Worm (Caenorhabditis elegans) whole organism, L4 larva: ENCODE results near the gene F49E12.12.
A peak's percentile ranks its signal among the peaks of the same experiment; 100 is the strongest.

ENCODE experiments used
- D1046.2 ChIP-seq: fragments of 200-800 bp; sonication (Bioruptor generic); IDR thresholded peaks from 2 replicates; pipeline ENCODE4 v1.3.6; 2022; ENCODE audit warnings: missing genetic modification characterization, missing compliant biosample characterization
- F37D6.2 ChIP-seq: sonication (generic microtip); optimal IDR thresholded peaks from 2 replicates; lab custom pipeline; 2016; ENCODE audit warnings: mild to moderate bottlenecking, missing genetic modification characterization, missing compliant biosample characterization
- R02D3.7 ChIP-seq: fragments of 150-350 bp; sonication (generic microtip); optimal IDR thresholded peaks from 3 replicates; lab custom pipeline; 2014; ENCODE audit warnings: missing biosample characterization, missing genetic modification characterization
- Y48G9A.11 ChIP-seq: fragments of 200-800 bp; sonication (Bioruptor generic); IDR thresholded peaks from 2 replicates; pipeline ENCODE4 v1.3.6; 2022; ENCODE audit warnings: missing genetic modification reagents, missing genetic modification characterization, missing compliant biosample characterization
- ZK546.5 ChIP-seq, 2 experiments: sonication (generic microtip); optimal IDR thresholded peaks; 2 replicates each; lab custom pipeline; 2017; ENCODE audit warnings: missing biosample characterization in 2 of 2, missing genetic modification characterization in 2 of 2
- aha-1 ChIP-seq: fragments of 150-350 bp; peaks from one replicate; lab custom pipeline; 2014; ENCODE audit warnings: missing biosample characterization, missing genetic modification characterization
- ceh-32 ChIP-seq: sonication (generic microtip); optimal IDR thresholded peaks from 2 replicates; lab custom pipeline; 2016; ENCODE audit warnings: mild to moderate bottlenecking, missing genetic modification characterization, missing compliant biosample characterization; ENCODE audit not compliant: poor library complexity
- daf-12 ChIP-seq: fragments of 150-350 bp; optimal IDR thresholded peaks from 2 replicates; lab custom pipeline; 2014; ENCODE audit warnings: missing biosample characterization, missing genetic modification reagents, missing genetic modification characterization
- daf-16 ChIP-seq, 3 experiments: sonication (generic microtip); optimal IDR thresholded peaks; 2 replicates each; lab custom pipeline; 2016 to 2017; ENCODE audit warnings: missing genetic modification characterization in 3 of 3, missing genetic modification reagents in 3 of 3, mild to moderate bottlenecking in 2 of 3, missing compliant biosample characterization in 2 of 3, missing biosample characterization in 1 of 3, moderate library complexity in 1 of 3
- daf-8 ChIP-seq: fragments of 200-800 bp; sonication (Bioruptor generic); IDR thresholded peaks from 2 replicates; pipeline ENCODE4 v1.3.6; 2022; ENCODE audit warnings: missing genetic modification characterization, missing compliant biosample characterization
- dpl-1 ChIP-seq: fragments of 150-350 bp; optimal IDR thresholded peaks from 2 replicates; lab custom pipeline; 2014; ENCODE audit warnings: missing biosample characterization, missing genetic modification reagents, missing genetic modification characterization
- dve-1 ChIP-seq: sonication (generic microtip); optimal IDR thresholded peaks from 2 replicates; lab custom pipeline; 2017; ENCODE audit warnings: antibody characterized with exemption, mild to moderate bottlenecking, missing genetic modification characterization, missing compliant biosample characterization; ENCODE audit not compliant: insufficient read depth
- hlh-11 ChIP-seq: fragments of 200-800 bp; sonication (Bioruptor generic); optimal IDR thresholded peaks from 2 replicates; lab custom pipeline; 2018; ENCODE audit warnings: mild to moderate bottlenecking, missing genetic modification characterization, missing compliant biosample characterization
- lin-1 ChIP-seq: fragments of 200-800 bp; sonication (Bioruptor generic); IDR thresholded peaks from 2 replicates; pipeline ENCODE4 v1.3.6; 2022; ENCODE audit warnings: missing genetic modification reagents, missing genetic modification characterization, missing compliant biosample characterization
- lin-13 ChIP-seq: fragments of 150-350 bp; optimal IDR thresholded peaks from 2 replicates; lab custom pipeline; 2014; ENCODE audit warnings: missing biosample characterization, missing genetic modification reagents, missing genetic modification characterization
- lsy-2 ChIP-seq, 2 experiments: fragments of 150-350 bp in 1 of 2; sonication (generic microtip) in 1 of 2; optimal IDR thresholded peaks; 2 replicates each; lab custom pipeline; 2014 to 2017; ENCODE audit warnings: missing biosample characterization in 2 of 2, missing genetic modification characterization in 2 of 2
- mdt-29 ChIP-seq: fragments of 200-800 bp; sonication (Bioruptor generic); IDR thresholded peaks from 2 replicates; pipeline ENCODE4 v1.3.6; 2022; ENCODE audit warnings: missing genetic modification reagents, missing genetic modification characterization, missing compliant biosample characterization
- nhr-102 ChIP-seq: sonication (generic microtip); optimal IDR thresholded peaks from 2 replicates; lab custom pipeline; 2016; ENCODE audit warnings: mild to moderate bottlenecking, missing genetic modification characterization, moderate library complexity, missing compliant biosample characterization
- nhr-111 ChIP-seq: fragments of 200-800 bp; sonication (Bioruptor generic); optimal IDR thresholded peaks from 2 replicates; lab custom pipeline; 2018; ENCODE audit warnings: mild to moderate bottlenecking, missing genetic modification characterization, missing compliant biosample characterization
- nhr-237 ChIP-seq: sonication (generic microtip); optimal IDR thresholded peaks from 2 replicates; lab custom pipeline; 2017; ENCODE audit warnings: missing biosample characterization, missing genetic modification characterization
- nhr-25 ChIP-seq: sonication (generic microtip); optimal IDR thresholded peaks from 2 replicates; lab custom pipeline; 2017; ENCODE audit warnings: missing genetic modification characterization, mild to moderate bottlenecking, missing compliant biosample characterization, antibody characterized with exemption, moderate library complexity, borderline replicate concordance; ENCODE audit not compliant: insufficient read depth
- nhr-28 ChIP-seq: fragments of 150-350 bp; optimal IDR thresholded peaks from 2 replicates; lab custom pipeline; 2014; ENCODE audit warnings: missing biosample characterization, missing genetic modification characterization
- nhr-42 ChIP-seq: fragments of 200-800 bp; sonication (Bioruptor generic); IDR thresholded peaks from 2 replicates; pipeline ENCODE4 v1.3.6; 2022; ENCODE audit warnings: missing genetic modification characterization, missing compliant biosample characterization
- nhr-76 ChIP-seq: fragments of 150-350 bp; optimal IDR thresholded peaks from 2 replicates; lab custom pipeline; 2014; ENCODE audit warnings: missing biosample characterization, missing genetic modification characterization
- pha-4 ChIP-seq, 2 experiments: fragments of 150-350 bp in 1 of 2; fragments of 200-800 bp in 1 of 2; sonication (Bioruptor generic) in 1 of 2; IDR thresholded peaks in 1 of 2; optimal IDR thresholded peaks in 1 of 2; 2 replicates each; pipeline versions ENCODE4 v1.3.6 to Lab custom; 2014 to 2022; ENCODE audit warnings: missing genetic modification characterization in 2 of 2, missing genetic modification reagents in 2 of 2, missing biosample characterization in 1 of 2, missing compliant biosample characterization in 1 of 2
- php-3 ChIP-seq: fragments of 200-800 bp; sonication (Bioruptor generic); IDR thresholded peaks from 2 replicates; pipeline ENCODE4 v1.3.6; 2022; ENCODE audit warnings: missing genetic modification reagents, missing genetic modification characterization, missing compliant biosample characterization
- pqm-1 ChIP-seq: sonication (generic microtip); optimal IDR thresholded peaks from 2 replicates; lab custom pipeline; 2017; ENCODE audit warnings: missing biosample characterization, missing genetic modification characterization
- set-16 ChIP-seq: fragments of 200-800 bp; sonication (Bioruptor generic); IDR thresholded peaks from 2 replicates; pipeline ENCODE4 v1.3.6; 2022; ENCODE audit warnings: missing genetic modification reagents, missing genetic modification characterization, missing compliant biosample characterization
- snpc-1.2 ChIP-seq: fragments of 200-800 bp; sonication (Bioruptor generic); IDR thresholded peaks from 2 replicates; pipeline ENCODE4 v1.3.6; 2022; ENCODE audit warnings: missing genetic modification reagents, missing genetic modification characterization, missing compliant biosample characterization
- tra-1 ChIP-seq: fragments of 200-800 bp; sonication (Bioruptor generic); IDR thresholded peaks from 2 replicates; pipeline ENCODE4 v1.3.6; 2022; ENCODE audit warnings: missing genetic modification reagents, missing genetic modification characterization, missing compliant biosample characterization
- unc-62 ChIP-seq, 3 experiments: fragments of 150-350 bp in 1 of 3; sonication (generic microtip); optimal IDR thresholded peaks in 2 of 3; peaks in 1 of 3; 1 replicate in 1 of 3; 2 replicates in 2 of 3; lab custom pipeline; 2014 to 2017; ENCODE audit warnings: missing biosample characterization in 3 of 3, missing genetic modification characterization in 3 of 3, missing genetic modification reagents in 3 of 3, missing genotype in 1 of 3
- vab-7 ChIP-seq: fragments of 200-800 bp; sonication (Bioruptor generic); IDR thresholded peaks from 2 replicates; pipeline ENCODE4 v1.3.6; 2022; ENCODE audit warnings: missing genetic modification reagents, missing genetic modification characterization, missing compliant biosample characterization
- zfp-3 ChIP-seq: fragments of 200-800 bp; sonication (Bioruptor generic); conservative IDR thresholded peaks from 2 replicates; pipeline ENCODE4 v1.3.6; 2022; ENCODE audit warnings: missing genetic modification reagents, missing genetic modification characterization, missing compliant biosample characterization

Gene F49E12.12

DNA sequence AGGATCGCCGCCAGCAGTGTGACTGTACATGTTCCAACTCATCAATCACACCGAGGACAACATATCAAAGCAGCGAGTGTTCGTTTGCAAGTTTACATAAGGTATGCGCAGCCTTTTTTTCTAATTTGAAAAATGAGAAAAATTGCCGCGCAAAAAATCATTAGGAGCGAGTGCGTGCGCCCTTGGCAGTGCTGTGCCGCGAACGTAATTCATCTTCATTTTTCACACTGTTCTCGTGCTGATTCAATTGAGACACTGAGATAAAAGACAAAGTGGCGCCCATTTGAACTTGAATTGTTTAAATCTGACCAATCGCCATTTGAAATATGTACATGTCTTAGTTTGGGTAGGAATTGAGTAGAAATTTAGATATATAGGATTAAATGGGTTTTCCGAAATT lies 28.2 kb downstream of the F49E12.12 start:
- TF ChIP-seq unc-62 (GFP tag; optimal IDR thresholded peaks at IDR 0.05 in 1 of 2; lab: Kevin White, UChicago) (peak in 1 of 2 experiments; percentile 80), unc-62 (tag; optimal IDR thresholded peaks at IDR 0.05; lab: Kevin White, UChicago) (no peak), lin-13 (GFP tag; lab: Kevin White, UChicago) (no peak), aha-1 (no peak), mdt-29 (GFP tag; lab: Robert Waterston, UW) (no peak), daf-12 (tag; lab: Kevin White, UChicago) (no peak), dpl-1 (GFP tag; lab: Kevin White, UChicago) (no peak), F37D6.2 (no peak), nhr-111 (no peak), nhr-25 (tag; lab: Kevin White, UChicago) (peak; percentile 32)
- TF ChIP-seq, all 104 proteins: peak for 2

- TF ChIP-seq R02D3.7 (tag; lab: Kevin White, UChicago), result no peak
- TF ChIP-seq Y48G9A.11 (GFP tag; lab: Robert Waterston, UW), result no peak
- no peak for TF ChIP-seq pha-4 (GFP tag; IDR thresholded peaks at IDR 0.05; lab: Robert Waterston, UW)
- no peak for TF ChIP-seq pha-4 (tag; optimal IDR thresholded peaks at IDR 0.05; lab: Kevin White, UChicago)
- TF ChIP-seq lsy-2 (tag; optimal IDR thresholded peaks at IDR 0.05; lab: Kevin White, UChicago), result no peak
- TF ChIP-seq nhr-42 (GFP tag; lab: Robert Waterston, UW), result no peak
- TF ChIP-seq tra-1 (GFP tag; lab: Robert Waterston, UW), result no peak
- no peak for TF ChIP-seq ZK546.5 (tag; optimal IDR thresholded peaks at IDR 0.05; lab: Kevin White, UChicago)
- no peak for TF ChIP-seq snpc-1.2 (GFP tag; lab: Robert Waterston, UW)
- no peak for TF ChIP-seq daf-8 (GFP tag; lab: Robert Waterston, UW)
- no peak for TF ChIP-seq D1046.2 (GFP tag; lab: Robert Waterston, UW)
Observed at ce11 chrII:8411002-8411401, 29.7 kb downstream of the F49E12.12 start.

DNA sequence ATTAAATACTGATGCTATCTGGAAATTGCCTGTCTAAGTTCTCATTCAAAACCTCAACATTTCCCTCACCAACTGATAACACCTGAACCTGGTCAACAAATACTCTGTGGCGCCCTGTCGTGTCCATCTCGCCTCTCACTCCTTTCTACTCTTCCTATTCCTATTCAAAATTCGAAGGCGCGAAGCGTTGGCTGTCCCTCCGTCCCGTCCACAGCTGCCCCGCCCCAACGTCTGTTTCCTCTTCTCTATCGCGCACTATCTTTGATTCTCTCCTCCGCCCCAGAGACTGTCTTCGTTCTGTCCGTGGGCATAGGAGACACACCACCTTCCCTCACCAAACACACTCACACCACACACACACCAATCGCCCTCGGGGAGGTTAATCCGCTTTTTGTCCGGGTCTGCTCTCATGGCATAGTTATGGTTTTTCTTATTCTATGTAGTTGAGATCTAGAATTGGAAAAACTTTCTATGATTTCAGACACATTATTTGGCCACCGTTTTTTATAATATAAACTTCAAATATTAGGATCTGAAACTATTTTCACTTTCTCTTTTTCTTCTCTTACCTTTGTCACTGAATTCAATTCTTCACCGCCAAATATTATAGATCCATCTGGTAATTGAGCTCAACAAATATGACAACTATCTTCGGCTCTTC lies 30.9 kb downstream of the F49E12.12 start, which contains the start of gene efl-3:
efl-3 (plus strand) TSS at position 611 of the 661 bp plus-strand sequence.
- TF ChIP-seq nhr-76 (no peak), dve-1 (peak; percentile 42), unc-62 (GFP tag; optimal IDR thresholded peaks at IDR 0.05 in 1 of 2; lab: Kevin White, UChicago) (peak in 1 of 2 experiments; percentile 27), unc-62 (tag; optimal IDR thresholded peaks at IDR 0.05; lab: Kevin White, UChicago) (no peak), daf-16 (GFP tag; optimal IDR thresholded peaks at IDR 0.05; lab: Kevin White, UChicago) (no peak), daf-16 (tag; optimal IDR thresholded peaks at IDR 0.05; lab: Kevin White, UChicago) (peak; percentile 77), lin-1 (GFP tag; lab: Robert Waterston, UW) (no peak), hlh-11 (tag; lab: Kevin White, UChicago) (peak; percentile 75), pqm-1 (tag; lab: Kevin White, UChicago) (peak; percentile 21), php-3 (GFP tag; lab: Robert Waterston, UW) (0 out of 2 replicates have a peak, but pooled peaks have one; percentile 23), set-16 (GFP tag; lab: Robert Waterston, UW) (0 out of 2 replicates have a peak, but pooled peaks have one; percentile 25), nhr-28 (tag; lab: Kevin White, UChicago) (peak; percentile 20), ceh-32 (tag; lab: Kevin White, UChicago) (no peak), vab-7 (no peak), nhr-237 (tag; lab: Kevin White, UChicago) (no peak)

DNA sequence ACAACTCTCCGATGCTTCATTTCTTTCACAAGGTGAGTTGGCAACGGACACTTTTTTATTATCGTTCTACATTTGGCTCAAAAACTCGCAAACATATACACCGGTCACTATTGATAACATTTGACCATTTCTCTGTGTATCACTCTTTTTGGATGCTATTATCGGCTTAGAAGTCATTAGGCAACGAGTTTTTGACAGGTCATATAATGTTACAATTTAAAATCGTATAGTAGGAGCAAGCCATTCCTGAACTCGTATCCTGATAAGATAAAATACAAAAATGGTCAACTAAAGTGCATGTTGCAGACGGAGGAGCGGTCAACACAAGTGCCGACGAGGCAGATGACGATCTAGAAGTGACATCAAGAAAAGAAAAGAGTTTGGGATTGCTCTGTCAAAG lies 31.6 kb downstream of the F49E12.12 start:
- TF ChIP-seq php-3 (GFP tag; lab: Robert Waterston, UW) (peak; percentile 82), ceh-32 (tag; lab: Kevin White, UChicago) (no peak), dve-1 (peak; percentile 70), nhr-102 (tag; lab: Kevin White, UChicago) (peak; percentile 32), nhr-28 (tag; lab: Kevin White, UChicago) (peak; percentile 45), daf-16 (GFP tag; optimal IDR thresholded peaks at IDR 0.05; lab: Kevin White, UChicago) (no peak), daf-16 (tag; optimal IDR thresholded peaks at IDR 0.05; lab: Kevin White, UChicago) (peak; percentile 94), Y48G9A.11 (GFP tag; lab: Robert Waterston, UW) (no peak), hlh-11 (tag; lab: Kevin White, UChicago) (peak; percentile 88), zfp-3 (no peak)
